Fruit fly (Drosophila melanogaster) whole organism, adult: ENCODE data around the gene CG14309.

Experiments used
- CG11617 ChIP-seq: fragments of 200-800 bp; sonication (Bioruptor generic); optimal IDR thresholded peaks from 2 replicates; lab custom pipeline; 2017; ENCODE audit warnings: mild to moderate bottlenecking, missing biosample characterization, missing genetic modification reagents, missing genetic modification characterization
- CG14711 ChIP-seq: fragments of 200-800 bp; sonication (Bioruptor generic); optimal IDR thresholded peaks from 2 replicates; lab custom pipeline; 2018; ENCODE audit warnings: missing biosample characterization, mild to moderate bottlenecking, missing genetic modification characterization, moderate library complexity
- CG33017 ChIP-seq: fragments of 200-800 bp; sonication (Bioruptor generic); optimal IDR thresholded peaks from 2 replicates; lab custom pipeline; 2018; ENCODE audit warnings: missing biosample characterization, mild to moderate bottlenecking, missing genetic modification characterization, moderate library complexity
- CG5204 ChIP-seq: fragments of 200-800 bp; sonication (Bioruptor generic); optimal IDR thresholded peaks from 2 replicates; lab custom pipeline; 2016; ENCODE audit warnings: missing biosample characterization, missing genetic modification characterization
- CG7101 ChIP-seq: fragments of 200-800 bp; sonication (Bioruptor generic); optimal IDR thresholded peaks from 2 replicates; lab custom pipeline; 2018; ENCODE audit warnings: missing biosample characterization, mild to moderate bottlenecking, missing genetic modification characterization, moderate library complexity
- Hr96 ChIP-seq: fragments of 200-800 bp; sonication (Bioruptor generic); optimal IDR thresholded peaks from 2 replicates; lab custom pipeline; 2016; ENCODE audit warnings: missing biosample characterization, missing genetic modification characterization
- bab1 ChIP-seq: fragments of 200-800 bp; sonication (Bioruptor generic); optimal IDR thresholded peaks from 3 replicates; lab custom pipeline; 2019; ENCODE audit warnings: missing biosample characterization, mild to moderate bottlenecking, missing genetic modification characterization, moderate library complexity
- cnc ChIP-seq, 2 experiments: fragments of >200 bp; optimal IDR thresholded peaks; 2 replicates each; lab custom pipeline; 2017
- kay ChIP-seq: fragments of 200-800 bp; sonication (Bioruptor generic); peaks from one replicate; lab custom pipeline; 2016; ENCODE audit warnings: missing biosample characterization, missing genetic modification characterization, borderline replicate concordance

DNA sequence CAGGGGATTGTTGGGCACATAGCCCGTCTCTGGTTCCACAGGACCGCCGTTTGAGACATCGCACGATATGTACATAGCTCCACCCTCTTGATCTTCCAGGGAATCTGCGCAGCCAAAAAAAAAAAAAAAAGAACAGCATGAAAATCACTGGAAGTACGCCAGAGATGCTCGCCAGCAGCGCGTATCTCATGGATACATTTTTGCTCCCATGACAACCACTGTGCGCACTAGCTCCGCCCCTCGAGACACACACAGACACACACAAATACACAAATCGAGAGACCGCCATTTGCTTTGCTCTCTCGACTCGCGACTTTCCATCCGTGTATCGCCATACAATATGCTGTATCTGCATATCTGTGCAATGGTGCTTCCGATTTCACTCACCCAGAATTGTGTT is 13.5 kb downstream of the CG14309 start:
- TF ChIP-seq cnc (optimal IDR thresholded peaks at IDR 0.05; lab: Kevin White, UChicago): no peak
- TF ChIP-seq bab1 (GFP tag; lab: Kevin White, UChicago): no peak
- no peak for TF ChIP-seq kay
- no peak for TF ChIP-seq CG5204 (GFP tag; lab: Kevin White, UChicago)
- no peak for TF ChIP-seq CG33017 (tag; lab: Kevin White, UChicago)
- no peak for TF ChIP-seq CG7101 (tag; lab: Kevin White, UChicago)
- TF ChIP-seq CG14711 (tag; lab: Kevin White, UChicago): no peak
- no peak for TF ChIP-seq CG11617 (GFP tag; lab: Kevin White, UChicago)
- no peak for TF ChIP-seq Hr96 (GFP tag; lab: Kevin White, UChicago)
